Fruit fly (Drosophila melanogaster) whole organism, prepupa: ENCODE measurements around the gene raptor.
A peak's percentile ranks its signal among the peaks of the same experiment; 100 is the strongest.

ENCODE experiments used
- Blimp-1 ChIP-seq: fragments of 200-800 bp; sonication (Bioruptor generic); optimal IDR thresholded peaks from 3 replicates; lab custom pipeline; 2017; ENCODE audit warnings: missing biosample characterization, missing genetic modification characterization, mild to moderate bottlenecking, moderate library complexity, missing genetic modification reagents
- CG10631 ChIP-seq: fragments of 200-800 bp; sonication (Bioruptor generic); optimal IDR thresholded peaks from 2 replicates; lab custom pipeline; 2016; ENCODE audit warnings: missing biosample characterization, missing genetic modification characterization
- CG10669 ChIP-seq: fragments of 200-800 bp; sonication (Bioruptor generic); optimal IDR thresholded peaks from 3 replicates; lab custom pipeline; 2018; ENCODE audit warnings: missing biosample characterization, mild to moderate bottlenecking, missing genetic modification characterization, moderate library complexity
- CG11294 ChIP-seq: fragments of 200-800 bp; sonication (Bioruptor generic); IDR thresholded peaks from 2 replicates; pipeline ENCODE4 v1.3.6; 2022; ENCODE audit warnings: missing biosample characterization, missing genetic modification characterization
- CG11762 ChIP-seq: fragments of 200-800 bp; sonication (Bioruptor generic); optimal IDR thresholded peaks from 3 replicates; lab custom pipeline; 2016; ENCODE audit warnings: missing biosample characterization, missing genetic modification characterization; ENCODE audit not compliant: insufficient read depth
- CG11902 ChIP-seq: fragments of 200-800 bp; sonication (Bioruptor generic); optimal IDR thresholded peaks from 3 replicates; lab custom pipeline; 2016; ENCODE audit warnings: missing biosample characterization, missing genetic modification characterization
- CG15336 ChIP-seq: fragments of 200-800 bp; sonication (Bioruptor generic); IDR thresholded peaks from 2 replicates; pipeline ENCODE4 v1.3.6; 2022; ENCODE audit warnings: missing biosample characterization, missing genetic modification characterization
- CG3032 ChIP-seq: fragments of 200-800 bp; optimal IDR thresholded peaks from 2 replicates; lab custom pipeline; 2019; ENCODE audit warnings: missing biosample characterization, mild to moderate bottlenecking, missing genetic modification characterization, moderate library complexity
- CG32006 ChIP-seq: fragments of 200-800 bp; sonication (Bioruptor generic); optimal IDR thresholded peaks from 3 replicates; lab custom pipeline; 2017; ENCODE audit warnings: missing biosample characterization, mild to moderate bottlenecking, missing genetic modification characterization
- CG3919 ChIP-seq: fragments of 200-800 bp; sonication (Bioruptor generic); optimal IDR thresholded peaks from 3 replicates; lab custom pipeline; 2016; ENCODE audit warnings: missing biosample characterization, missing genetic modification characterization
- CG4318 ChIP-seq: fragments of 200-800 bp; sonication (Bioruptor generic); optimal IDR thresholded peaks from 3 replicates; lab custom pipeline; 2017; ENCODE audit warnings: missing biosample characterization, mild to moderate bottlenecking, missing genetic modification characterization
- CG6163 ChIP-seq: fragments of 200-800 bp; sonication (Bioruptor generic); IDR thresholded peaks from 3 replicates; pipeline ENCODE4 v1.3.6; 2022; ENCODE audit warnings: missing biosample characterization, missing genetic modification characterization
- CG6276 ChIP-seq: fragments of 200-800 bp; sonication (Bioruptor generic); optimal IDR thresholded peaks from 2 replicates; lab custom pipeline; 2017; ENCODE audit warnings: missing biosample characterization, mild to moderate bottlenecking, missing genetic modification characterization
- CG6792 ChIP-seq: fragments of 200-800 bp; sonication (Bioruptor generic); optimal IDR thresholded peaks from 3 replicates; lab custom pipeline; 2016; ENCODE audit warnings: missing biosample characterization, missing genetic modification characterization
- CG7368 ChIP-seq: fragments of 200-800 bp; sonication (Bioruptor generic); optimal IDR thresholded peaks from 3 replicates; lab custom pipeline; 2016; ENCODE audit warnings: missing biosample characterization, missing genetic modification characterization
- CG8319 ChIP-seq: fragments of 200-800 bp; sonication (Bioruptor generic); optimal IDR thresholded peaks from 3 replicates; lab custom pipeline; 2016; ENCODE audit warnings: missing biosample characterization, missing genetic modification characterization
- CG9139 ChIP-seq: fragments of 200-800 bp; sonication (Bioruptor generic); optimal IDR thresholded peaks from 3 replicates; lab custom pipeline; 2017; ENCODE audit warnings: missing biosample characterization, mild to moderate bottlenecking, missing genetic modification characterization
- Eip75B ChIP-seq: fragments of 200-800 bp; sonication (Bioruptor generic); optimal IDR thresholded peaks from 3 replicates; lab custom pipeline; 2016; ENCODE audit warnings: missing biosample characterization, missing genetic modification characterization
- Eip78C ChIP-seq: fragments of 200-800 bp; sonication (Bioruptor generic); peaks from one replicate; lab custom pipeline; 2016; ENCODE audit warnings: missing biosample characterization, missing genetic modification characterization
- Eip93F ChIP-seq: fragments of 200-800 bp; sonication (Bioruptor generic); optimal IDR thresholded peaks from 2 replicates; lab custom pipeline; 2016; ENCODE audit warnings: missing biosample characterization, mild to moderate bottlenecking, missing genetic modification characterization
- Ets21C ChIP-seq: fragments of 200-800 bp; sonication (Bioruptor generic); optimal IDR thresholded peaks from 3 replicates; lab custom pipeline; 2016; ENCODE audit warnings: missing biosample characterization, missing genetic modification characterization
- Ets96B ChIP-seq: fragments of 200-800 bp; optimal IDR thresholded peaks from 2 replicates; lab custom pipeline; 2019; ENCODE audit warnings: missing biosample characterization, mild to moderate bottlenecking, missing genetic modification characterization, moderate library complexity
- Gug ChIP-seq: fragments of 200-800 bp; sonication (Bioruptor generic); IDR thresholded peaks from 2 replicates; pipeline ENCODE4 v1.3.6; 2022; ENCODE audit warnings: missing biosample characterization, missing genetic modification characterization
- Hr4 ChIP-seq: fragments of 200-800 bp; sonication (Bioruptor generic); optimal IDR thresholded peaks from 3 replicates; lab custom pipeline; 2016; ENCODE audit warnings: missing biosample characterization, missing genetic modification characterization
- Lpt ChIP-seq: fragments of 200-800 bp; sonication (Bioruptor generic); optimal IDR thresholded peaks from 3 replicates; lab custom pipeline; 2016; ENCODE audit warnings: missing biosample characterization, missing genetic modification characterization
- Smox ChIP-seq: fragments of 200-800 bp; sonication (Bioruptor generic); optimal IDR thresholded peaks from 3 replicates; lab custom pipeline; 2016; ENCODE audit warnings: missing biosample characterization, missing genetic modification characterization
- Sox102F ChIP-seq: fragments of 200-800 bp; sonication (Bioruptor generic); optimal IDR thresholded peaks from 2 replicates; lab custom pipeline; 2016; ENCODE audit warnings: missing biosample characterization, mild to moderate bottlenecking, missing genetic modification characterization
- Sox14 ChIP-seq: fragments of 200-800 bp; sonication (Bioruptor generic); optimal IDR thresholded peaks from 3 replicates; lab custom pipeline; 2016; ENCODE audit warnings: missing biosample characterization, missing genetic modification characterization
- Sox15 ChIP-seq: fragments of 200-800 bp; sonication (Bioruptor generic); optimal IDR thresholded peaks from 3 replicates; lab custom pipeline; 2016; ENCODE audit warnings: missing biosample characterization, missing genetic modification characterization
- achi ChIP-seq: fragments of 200-800 bp; sonication (Bioruptor generic); optimal IDR thresholded peaks from 3 replicates; lab custom pipeline; 2016; ENCODE audit warnings: missing biosample characterization, missing genetic modification characterization
- acj6 ChIP-seq: fragments of 200-800 bp; sonication (Bioruptor generic); optimal IDR thresholded peaks from 3 replicates; lab custom pipeline; 2016; ENCODE audit warnings: missing biosample characterization, missing genetic modification characterization
- dac ChIP-seq: fragments of 200-800 bp; sonication (Bioruptor generic); optimal IDR thresholded peaks from 2 replicates; lab custom pipeline; 2017; ENCODE audit warnings: missing biosample characterization, mild to moderate bottlenecking, missing genetic modification characterization
- dsx ChIP-seq: fragments of 200-800 bp; optimal IDR thresholded peaks from 3 replicates; lab custom pipeline; 2019; ENCODE audit warnings: missing biosample characterization, mild to moderate bottlenecking, missing genetic modification characterization, moderate library complexity; ENCODE audit not compliant: poor library complexity, severe bottlenecking
- eg ChIP-seq: fragments of 200-800 bp; sonication (Bioruptor generic); IDR thresholded peaks from 3 replicates; pipeline ENCODE4 v1.3.6; 2022; ENCODE audit warnings: missing biosample characterization, missing genetic modification characterization
- fd59A ChIP-seq: fragments of 200-800 bp; sonication (Bioruptor generic); optimal IDR thresholded peaks from 2 replicates; lab custom pipeline; 2017; ENCODE audit warnings: missing biosample characterization, mild to moderate bottlenecking, missing genetic modification characterization, missing genetic modification reagents
- net ChIP-seq: fragments of 200-800 bp; sonication (Bioruptor generic); optimal IDR thresholded peaks from 3 replicates; lab custom pipeline; 2016; ENCODE audit warnings: missing biosample characterization, missing genetic modification characterization
- pdm3 ChIP-seq: fragments of 200-800 bp; sonication (Bioruptor generic); optimal IDR thresholded peaks from 3 replicates; lab custom pipeline; 2016; ENCODE audit warnings: missing biosample characterization, missing genetic modification characterization
- salr ChIP-seq, 2 experiments: fragments of 200-800 bp; sonication (Bioruptor generic); optimal IDR thresholded peaks; 3 replicates each; lab custom pipeline; 2016 to 2018; ENCODE audit warnings: missing biosample characterization in 2 of 2, missing genetic modification characterization in 2 of 2, mild to moderate bottlenecking in 1 of 2
- spab ChIP-seq: fragments of 200-800 bp; sonication (Bioruptor generic); optimal IDR thresholded peaks from 2 replicates; lab custom pipeline; 2017; ENCODE audit warnings: missing biosample characterization, mild to moderate bottlenecking, missing genetic modification characterization, missing genetic modification reagents
- ss ChIP-seq, 2 experiments: fragments of 200-800 bp; sonication (Bioruptor generic); optimal IDR thresholded peaks; 2 replicates in 1 of 2; 3 replicates in 1 of 2; lab custom pipeline; 2017 to 2018; ENCODE audit warnings: mild to moderate bottlenecking in 2 of 2, missing biosample characterization in 2 of 2, missing genetic modification characterization in 2 of 2, moderate library complexity in 1 of 2
- svp ChIP-seq: fragments of 200-800 bp; sonication (Bioruptor generic); peaks from one replicate; lab custom pipeline; 2016; ENCODE audit warnings: missing biosample characterization, missing genetic modification characterization
- topi ChIP-seq: fragments of 200-800 bp; sonication (Bioruptor generic); optimal IDR thresholded peaks from 3 replicates; lab custom pipeline; 2016; ENCODE audit warnings: missing biosample characterization, missing genetic modification characterization

The raptor gene

DNA sequence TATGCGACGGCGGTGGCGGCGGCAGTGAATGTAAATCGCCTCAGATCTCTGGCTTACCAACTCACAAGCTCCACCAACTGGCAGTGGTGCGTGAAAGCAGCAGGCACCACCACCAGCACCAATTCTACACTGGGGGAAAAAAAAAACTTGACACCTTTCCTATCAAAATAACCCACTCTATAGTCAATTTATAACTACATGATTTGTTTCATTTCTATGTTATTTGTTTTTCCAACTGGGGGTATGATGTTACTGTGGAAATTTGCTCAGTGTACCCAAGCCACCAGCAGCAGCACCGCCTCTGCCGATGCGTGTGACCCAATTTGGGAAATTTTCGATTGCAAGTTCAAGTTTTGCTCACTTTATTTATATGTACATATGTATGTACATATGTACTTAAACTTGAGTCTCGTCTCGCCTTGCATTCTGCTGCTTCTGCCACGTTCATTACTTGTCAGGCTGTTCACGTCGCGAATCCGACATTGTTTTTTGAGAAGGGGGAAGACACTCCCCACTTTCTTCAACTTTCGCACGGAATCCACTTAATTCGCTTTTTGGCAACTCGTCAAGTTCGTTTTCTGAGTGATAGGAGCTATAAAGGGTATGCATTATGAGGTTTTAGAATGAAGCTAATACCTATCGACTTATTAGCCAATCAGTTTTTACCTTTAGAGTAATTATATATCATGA is 30.7 kb downstream of the raptor start (continued):
- peak; percentile 86 for TF ChIP-seq CG8319 (GFP tag; lab: Kevin White, UChicago)
- TF ChIP-seq CG15336 (GFP tag; lab: Robert Waterston, UW) = peak; percentile 81
- TF ChIP-seq salr (GFP tag; optimal IDR thresholded peaks at IDR 0.05; lab: Kevin White, UChicago) = peak in 1 of 2 experiments; percentile 40
- peak; percentile 70 for TF ChIP-seq CG6276 (GFP tag; lab: Kevin White, UChicago)
- TF ChIP-seq Sox14 = peak; percentile 78
- peak; percentile 71 for TF ChIP-seq CG4318 (GFP tag; lab: Kevin White, UChicago)
- TF ChIP-seq Eip78C (GFP tag; lab: Kevin White, UChicago) = peak; percentile 95
- peak; percentile 90 for TF ChIP-seq CG3919 (GFP tag; lab: Kevin White, UChicago)
- no peak for TF ChIP-seq fd59A (GFP tag; lab: Kevin White, UChicago)
- TF ChIP-seq, all 60 proteins: peak for 54

DNA sequence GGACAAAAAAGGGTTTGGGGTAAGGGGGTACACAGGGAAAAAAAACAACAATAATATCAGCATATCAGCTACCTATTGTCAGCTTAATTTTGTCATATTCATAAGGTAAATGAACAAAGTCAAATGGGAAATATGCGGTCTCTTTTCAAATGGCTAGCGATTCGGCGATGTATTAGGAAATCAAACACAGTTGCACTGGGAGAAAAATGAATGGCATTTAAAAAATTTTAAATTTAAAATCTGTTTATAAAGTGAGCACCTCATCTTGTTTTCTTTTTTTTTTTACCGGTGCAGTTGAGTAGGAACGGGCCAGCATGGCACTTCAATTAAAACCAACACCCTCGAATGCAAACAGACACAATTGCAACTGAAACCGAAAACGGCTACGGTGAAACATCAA is 36.0 kb downstream of the raptor start:
- TF ChIP-seq Lpt = no peak
- peak; percentile 18 for TF ChIP-seq Eip75B (GFP tag; lab: Kevin White, UChicago)
- TF ChIP-seq dac (GFP tag; lab: Kevin White, UChicago) = no peak
- no peak for TF ChIP-seq CG11294 (GFP tag; lab: Robert Waterston, UW)
- no peak for TF ChIP-seq CG8319 (GFP tag; lab: Kevin White, UChicago)
- TF ChIP-seq Ets21C (GFP tag; lab: Kevin White, UChicago) = no peak
- no peak for TF ChIP-seq Ets96B (tag; lab: Kevin White, UChicago)
- TF ChIP-seq CG7368 = no peak
- TF ChIP-seq CG6792 (GFP tag; lab: Kevin White, UChicago) = no peak
- peak; percentile 34 for TF ChIP-seq CG15336 (GFP tag; lab: Robert Waterston, UW)
- no peak for TF ChIP-seq topi (GFP tag; lab: Kevin White, UChicago)
- TF ChIP-seq Eip93F (GFP tag; lab: Kevin White, UChicago) = no peak
- no peak for TF ChIP-seq Sox102F
- no peak for TF ChIP-seq CG3032 (tag; lab: Kevin White, UChicago)
- TF ChIP-seq svp = peak; percentile 31
- no peak for TF ChIP-seq Blimp-1 (GFP tag; lab: Kevin White, UChicago)
- TF ChIP-seq CG32006 (GFP tag; lab: Kevin White, UChicago) = peak; percentile 44
- no peak for TF ChIP-seq ss (GFP tag; optimal IDR thresholded peaks at IDR 0.05; lab: Kevin White, UChicago)
- TF ChIP-seq dsx = no peak
- TF ChIP-seq Hr4 (GFP tag; lab: Kevin White, UChicago) = peak; percentile 59
- TF ChIP-seq achi = peak; percentile 11
- peak; percentile 15 for TF ChIP-seq CG6276 (GFP tag; lab: Kevin White, UChicago)
- TF ChIP-seq CG6163 = peak; percentile 35; the same call in 1 of the 3 replicates
- TF ChIP-seq CG11762 (GFP tag; lab: Kevin White, UChicago) = no peak
- no peak for TF ChIP-seq CG9139
- no peak for TF ChIP-seq spab (GFP tag; lab: Kevin White, UChicago)
- TF ChIP-seq Sox15 = no peak
- TF ChIP-seq CG4318 (GFP tag; lab: Kevin White, UChicago) = peak; percentile 37
- peak; percentile 31 for TF ChIP-seq CG10631 (GFP tag; lab: Kevin White, UChicago)
- peak; percentile 58 for TF ChIP-seq Eip78C (GFP tag; lab: Kevin White, UChicago)
- no peak for TF ChIP-seq fd59A (GFP tag; lab: Kevin White, UChicago)
- no peak for TF ChIP-seq CG11902 (GFP tag; lab: Kevin White, UChicago)
- TF ChIP-seq CG10669 = no peak
- no peak for TF ChIP-seq acj6 (GFP tag; lab: Kevin White, UChicago)
- TF ChIP-seq Smox (GFP tag; lab: Kevin White, UChicago) = no peak
- no peak for TF ChIP-seq Gug (GFP tag; lab: Robert Waterston, UW)
- TF ChIP-seq pdm3 = peak; percentile 8
- TF ChIP-seq eg (GFP tag; lab: Robert Waterston, UW) = peak; percentile 32; the same call in 1 of the 3 replicates
- no peak for TF ChIP-seq Sox14
- no peak for TF ChIP-seq salr (GFP tag; optimal IDR thresholded peaks at IDR 0.05; lab: Kevin White, UChicago)
- no peak for TF ChIP-seq net (GFP tag; lab: Kevin White, UChicago)
- TF ChIP-seq, all 60 proteins: peak for 13
